Worm (Caenorhabditis elegans) whole organism, mixed stage, embryonic: ENCODE results near the gene F26F2.10.

Source experiments
- blmp-1 ChIP-seq: fragments of 150-350 bp; optimal IDR thresholded peaks from 2 replicates; lab custom pipeline; 2014; ENCODE audit warnings: missing biosample characterization, missing genetic modification characterization
- drap-1 ChIP-seq: fragments of 200-800 bp; sonication (Bioruptor generic); optimal IDR thresholded peaks from 3 replicates; lab custom pipeline; 2018; ENCODE audit warnings: mild to moderate bottlenecking, missing genetic modification characterization, missing compliant biosample characterization
- lsy-2 ChIP-seq: fragments of 150-350 bp; optimal IDR thresholded peaks from 2 replicates; lab custom pipeline; 2014; ENCODE audit warnings: missing biosample characterization, missing genetic modification characterization
- nhr-12 ChIP-seq: fragments of 150-350 bp; optimal IDR thresholded peaks from 2 replicates; lab custom pipeline; 2014; ENCODE audit warnings: missing biosample characterization, missing genetic modification characterization
- nhr-28 ChIP-seq: fragments of 150-350 bp; optimal IDR thresholded peaks from 2 replicates; lab custom pipeline; 2014; ENCODE audit warnings: missing biosample characterization, missing genetic modification characterization
- sem-2 ChIP-seq: fragments of 200-800 bp; sonication (Bioruptor generic); optimal IDR thresholded peaks from 2 replicates; lab custom pipeline; 2018; ENCODE audit warnings: mild to moderate bottlenecking, missing genetic modification characterization, missing compliant biosample characterization
- snpc-4 ChIP-seq: fragments of 150-350 bp; optimal IDR thresholded peaks from 2 replicates; lab custom pipeline; 2014; ENCODE audit warnings: missing biosample characterization, missing genetic modification characterization
- ztf-11 ChIP-seq: fragments of 150-350 bp; optimal IDR thresholded peaks from 2 replicates; lab custom pipeline; 2014; ENCODE audit warnings: missing biosample characterization, missing genetic modification characterization

- no peak for TF ChIP-seq snpc-4
- TF ChIP-seq drap-1 (GFP tag; lab: Kevin White, UChicago) = no peak
- no peak for TF ChIP-seq ztf-11 (tag; lab: Kevin White, UChicago)
- no peak for TF ChIP-seq nhr-12 (tag; lab: Kevin White, UChicago)
- TF ChIP-seq lsy-2 (tag; lab: Kevin White, UChicago) = no peak
- no peak for TF ChIP-seq blmp-1 (tag; lab: Kevin White, UChicago)
- no peak for TF ChIP-seq nhr-28 (tag; lab: Kevin White, UChicago)
- TF ChIP-seq sem-2 (GFP tag; lab: Kevin White, UChicago) = no peak
These were observed 1.0 kb upstream of the F26F2.10 start, which contains the start of gene F26F2.11 for ce11 chrV:20595653-20596052.
